Worm (Caenorhabditis elegans): ENCODE results near the gene nhr-94.

Gene nhr-94

ce11 chrV:7730488-7730887 lies 44.4 kb upstream of the nhr-94 start (continued):
- TF ChIP-seq ceh-82 (tag; optimal IDR thresholded peaks at IDR 0.05) (peak in 2 of 3 experiments; percentile 28 to 30), isw-1 (GFP tag; IDR thresholded peaks at IDR 0.05) (no peak), lin-14 (GFP tag; optimal IDR thresholded peaks at IDR 0.05) (peak; percentile 49), fos-1 (tag; optimal IDR thresholded peaks at IDR 0.05) (peak; percentile 50), efl-1 (optimal IDR thresholded peaks at IDR 0.05) (peak; percentile 38 to 52), efl-1 (GFP tag; optimal IDR thresholded peaks at IDR 0.05 in 1 of 2) (peak; percentile 47 to 93), nhr-11 (tag; optimal IDR thresholded peaks at IDR 0.05) (no peak), ama-1 (optimal IDR thresholded peaks at IDR 0.05) (peak; percentile 62), nhr-84 (tag; optimal IDR thresholded peaks at IDR 0.05) (no peak), lin-15B (tag; optimal IDR thresholded peaks at IDR 0.05) (no peak), egl-13 (tag; optimal IDR thresholded peaks at IDR 0.05) (no peak), nhr-47 (tag; optimal IDR thresholded peaks at IDR 0.05) (peak; percentile 59), sptf-1 (tag; optimal IDR thresholded peaks at IDR 0.05) (no peak), unc-86 (tag; optimal IDR thresholded peaks at IDR 0.05) (peak; percentile 21), tbx-2 (tag; optimal IDR thresholded peaks at IDR 0.05) (peak; percentile 32), mep-1 (tag; optimal IDR thresholded peaks at IDR 0.05) (peak; percentile 44), snu-23 (GFP tag; optimal IDR thresholded peaks at IDR 0.05) (peak; percentile 79), ceh-8 (GFP tag; optimal IDR thresholded peaks at IDR 0.05) (no peak), nhr-19 (GFP tag; conservative IDR thresholded peaks at IDR 0.05) (peak; percentile 49), hlh-17 (GFP tag; optimal IDR thresholded peaks at IDR 0.05; ENCODE audit: borderline replicate concordance) (no peak), sup-37 (GFP tag; optimal IDR thresholded peaks at IDR 0.05) (no peak), nhr-76 (tag; optimal IDR thresholded peaks at IDR 0.05) (no peak), zag-1 (tag; optimal IDR thresholded peaks at IDR 0.05) (no peak), fkh-10 (GFP tag; optimal IDR thresholded peaks at IDR 0.05) (no peak), swsn-7 (tag; optimal IDR thresholded peaks at IDR 0.05) (peak; percentile 56), nhr-90 (tag; optimal IDR thresholded peaks at IDR 0.05; ENCODE audit: poor library complexity) (peak; percentile 66)

ce11 chrV:7728679-7729027 lies 42.5 kb upstream of the nhr-94 start, which contains the start of gene Y97E10C.1:
Gene Y97E10C.1 (plus strand): TSS chrV:7728879.
- TF ChIP-seq nhr-85 (tag) (peak; percentile 87), mef-2 (tag; optimal IDR thresholded peaks at IDR 0.05) (no peak), elt-3 (tag; optimal IDR thresholded peaks at IDR 0.05) (peak in 1 of 6 experiments; percentile 18), efl-1 (optimal IDR thresholded peaks at IDR 0.05) (no peak), efl-1 (GFP tag; optimal IDR thresholded peaks at IDR 0.05 in 1 of 2) (peak in 1 of 2 experiments; percentile 37), fkh-8 (tag; optimal IDR thresholded peaks at IDR 0.05) (no peak), blmp-1 (tag; optimal IDR thresholded peaks at IDR 0.05) (peak; percentile 79)

ce11 chrV:7728003-7728678 lies 42.0 kb upstream of the nhr-94 start:
- TF ChIP-seq elt-3 (tag; optimal IDR thresholded peaks at IDR 0.05) (peak in 1 of 6 experiments; percentile 41), efl-1 (optimal IDR thresholded peaks at IDR 0.05) (peak; percentile 72 to 75), efl-1 (GFP tag; optimal IDR thresholded peaks at IDR 0.05 in 1 of 2) (peak; percentile 32 to 95), pax-3 (tag; optimal IDR thresholded peaks at IDR 0.05) (peak; percentile 80), egl-13 (tag; optimal IDR thresholded peaks at IDR 0.05) (peak; percentile 96), egl-27 (tag; optimal IDR thresholded peaks at IDR 0.05) (peak in 1 of 2 experiments; percentile 89), pag-3 (tag; optimal IDR thresholded peaks at IDR 0.05; ENCODE audit: borderline replicate concordance, insufficient read depth) (no peak), unc-62 (GFP tag; optimal IDR thresholded peaks at IDR 0.05) (no peak), ets-5 (GFP tag; IDR thresholded peaks at IDR 0.05) (no peak), ztf-11 (tag; optimal IDR thresholded peaks at IDR 0.05) (peak in 1 of 2 experiments; percentile 64), nhr-12 (tag; optimal IDR thresholded peaks at IDR 0.05) (no peak), hlh-17 (GFP tag; optimal IDR thresholded peaks at IDR 0.05; ENCODE audit: borderline replicate concordance) (no peak), xbp-1 (tag; optimal IDR thresholded peaks at IDR 0.05) (peak; percentile 67), ama-1 (optimal IDR thresholded peaks at IDR 0.05) (no peak), tbx-2 (tag; optimal IDR thresholded peaks at IDR 0.05) (peak; percentile 93), tlp-1 (tag; optimal IDR thresholded peaks at IDR 0.05) (no peak), C16A3.4 (tag; optimal IDR thresholded peaks at IDR 0.05) (peak; percentile 26), nhr-28 (tag; optimal IDR thresholded peaks at IDR 0.05) (no peak), lin-13 (GFP tag; optimal IDR thresholded peaks at IDR 0.05) (peak; percentile 43), ceh-8 (GFP tag; optimal IDR thresholded peaks at IDR 0.05) (peak; percentile 74), unc-30 (tag; optimal IDR thresholded peaks at IDR 0.05) (no peak), lin-14 (GFP tag; optimal IDR thresholded peaks at IDR 0.05) (peak; percentile 98), nhr-90 (tag; optimal IDR thresholded peaks at IDR 0.05; ENCODE audit: poor library complexity) (no peak), hlh-4 (tag; optimal IDR thresholded peaks at IDR 0.05) (peak; percentile 19), rnt-1 (tag; optimal IDR thresholded peaks at IDR 0.05) (peak; percentile 81), fkh-8 (tag; optimal IDR thresholded peaks at IDR 0.05) (peak; percentile 99), fos-1 (tag; optimal IDR thresholded peaks at IDR 0.05) (peak; percentile 75), grh-1 (GFP tag; IDR thresholded peaks at IDR 0.05) (peak; percentile 18; the same call in 1 of the 2 replicates), fkh-10 (GFP tag; optimal IDR thresholded peaks at IDR 0.05) (peak; percentile 88), mep-1 (tag; optimal IDR thresholded peaks at IDR 0.05) (peak; percentile 70)
